Fruit fly (Drosophila melanogaster): Measurements from ENCODE around the gene pst.

The pst gene

dm6 chr3L:7347984-7348631 is 12.0 kb downstream of the pst start, which contains the start of the genes Srp19 and qm:
Srp19 (minus strand) TSS chr3L:7348034.
qm (plus strand) TSS chr3L:7348313.
- TF ChIP-seq pdm3 (GFP tag; optimal IDR thresholded peaks at IDR 0.05), result no peak
- TF ChIP-seq CG11294 (GFP tag; IDR thresholded peaks at IDR 0.05), result no peak
- TF ChIP-seq Eip75B (GFP tag; optimal IDR thresholded peaks at IDR 0.05), result peak; percentile 54
- TF ChIP-seq cyc (GFP tag; optimal IDR thresholded peaks at IDR 0.05), result peak; percentile 23
- no peak for TF ChIP-seq CG6808 (GFP tag; optimal IDR thresholded peaks at IDR 0.05)
- peak; percentile 38 for TF ChIP-seq topi (GFP tag; optimal IDR thresholded peaks at IDR 0.05)
- peak; percentile 33 for TF ChIP-seq CG9139 (GFP tag; optimal IDR thresholded peaks at IDR 0.05)
- no peak for TF ChIP-seq CG15336 (GFP tag; IDR thresholded peaks at IDR 0.05)
- no peak for TF ChIP-seq Gug (GFP tag; IDR thresholded peaks at IDR 0.05)
- peak; percentile 15 for TF ChIP-seq CG32006 (GFP tag; optimal IDR thresholded peaks at IDR 0.05)
- no peak for TF ChIP-seq dac (GFP tag; optimal IDR thresholded peaks at IDR 0.05)
- TF ChIP-seq Ets96B (tag; optimal IDR thresholded peaks at IDR 0.05), result no peak
- TF ChIP-seq OdsH (GFP tag; optimal IDR thresholded peaks at IDR 0.05), result no peak
- peak; percentile 74 for TF ChIP-seq fkh (GFP tag; optimal IDR thresholded peaks at IDR 0.05)
- no peak for TF ChIP-seq svp (GFP tag)
- no peak for TF ChIP-seq CG6276 (GFP tag; optimal IDR thresholded peaks at IDR 0.05)
- peak; percentile 65 for TF ChIP-seq CG6854 (GFP tag; optimal IDR thresholded peaks at IDR 0.05)
- TF ChIP-seq net (GFP tag; optimal IDR thresholded peaks at IDR 0.05), result no peak
- no peak for TF ChIP-seq spab (GFP tag; optimal IDR thresholded peaks at IDR 0.05)
- peak; percentile 33 for TF ChIP-seq CG3032 (tag; optimal IDR thresholded peaks at IDR 0.05)
- peak; percentile 37 for TF ChIP-seq dsx (GFP tag; optimal IDR thresholded peaks at IDR 0.05; ENCODE audit: poor library complexity, severe bottlenecking)
- TF ChIP-seq Eip78C (GFP tag), result peak; percentile 52
- no peak for TF ChIP-seq CG8632 (GFP tag; optimal IDR thresholded peaks at IDR 0.05)
- no peak for TF ChIP-seq fd59A (GFP tag; optimal IDR thresholded peaks at IDR 0.05)
- peak; percentile 31 for TF ChIP-seq Hr39 (GFP tag; optimal IDR thresholded peaks at IDR 0.05)
- no peak for TF ChIP-seq Smox (GFP tag; optimal IDR thresholded peaks at IDR 0.05)
- no peak for TF ChIP-seq Met (GFP tag; optimal IDR thresholded peaks at IDR 0.05)
- TF ChIP-seq Hr38 (GFP tag; optimal IDR thresholded peaks at IDR 0.05), result no peak
- TF ChIP-seq Hr4 (GFP tag; optimal IDR thresholded peaks at IDR 0.05), result no peak
- TF ChIP-seq CG10631 (GFP tag; optimal IDR thresholded peaks at IDR 0.05), result peak; percentile 60
- peak; percentile 5 for TF ChIP-seq CG6792 (GFP tag; optimal IDR thresholded peaks at IDR 0.05)
- peak; percentile 50 for TF ChIP-seq CG31627 (GFP tag; optimal IDR thresholded peaks at IDR 0.05)
- TF ChIP-seq lz (GFP tag; optimal IDR thresholded peaks at IDR 0.05), result peak; percentile 66
- no peak for TF ChIP-seq CG11902 (GFP tag; optimal IDR thresholded peaks at IDR 0.05)
- peak; percentile 67 to 90 for TF ChIP-seq ss (GFP tag; optimal IDR thresholded peaks at IDR 0.05)
- TF ChIP-seq Ets21C (GFP tag; optimal IDR thresholded peaks at IDR 0.05), result no peak
- TF ChIP-seq CG6163 (GFP tag; IDR thresholded peaks at IDR 0.05), result no peak; the same call in 2 of the 3 replicates
- peak; percentile 41 for TF ChIP-seq Sox14 (GFP tag; optimal IDR thresholded peaks at IDR 0.05)
- TF ChIP-seq vri (GFP tag; optimal IDR thresholded peaks at IDR 0.05), result no peak
- no peak for TF ChIP-seq Sox102F (GFP tag; optimal IDR thresholded peaks at IDR 0.05)
- TF ChIP-seq esn (GFP tag; optimal IDR thresholded peaks at IDR 0.05), result peak; percentile 66
- peak; percentile 63 for TF ChIP-seq Eip93F (GFP tag; optimal IDR thresholded peaks at IDR 0.05)
- TF ChIP-seq fd85E (GFP tag; optimal IDR thresholded peaks at IDR 0.05), result no peak
- TF ChIP-seq Sox15 (GFP tag; optimal IDR thresholded peaks at IDR 0.05), result no peak
- no peak for TF ChIP-seq CG7368 (GFP tag; optimal IDR thresholded peaks at IDR 0.05)
- no peak for TF ChIP-seq CG10669 (GFP tag; optimal IDR thresholded peaks at IDR 0.05)
- TF ChIP-seq Blimp-1 (GFP tag; optimal IDR thresholded peaks at IDR 0.05), result no peak
- TF ChIP-seq CG8119 (GFP tag; IDR thresholded peaks at IDR 0.05), result peak; percentile 52; the same call in 1 of the 3 replicates
- TF ChIP-seq CG1621 (tag; optimal IDR thresholded peaks at IDR 0.05), result peak; percentile 35
- peak; percentile 1 for TF ChIP-seq achi (GFP tag; optimal IDR thresholded peaks at IDR 0.05)
- TF ChIP-seq eg (GFP tag; IDR thresholded peaks at IDR 0.05), result no peak; the same call in 2 of the 3 replicates
- TF ChIP-seq salr (GFP tag; optimal IDR thresholded peaks at IDR 0.05), result no peak
